Fruit fly (Drosophila melanogaster) whole organism, adult: ENCODE measurements around the gene CG18549.
"Not testable (repeated sequence)": the region's sequence is repeated elsewhere in the genome, so short reads cannot be mapped to it uniquely, and the experiment has no call there.

Experiments
- CG7045 ChIP-seq: fragments of 200-800 bp; sonication (Bioruptor generic); optimal IDR thresholded peaks from 2 replicates; lab custom pipeline; 2017; ENCODE audit warnings: missing biosample characterization, mild to moderate bottlenecking, missing genetic modification characterization
- cic ChIP-seq: fragments of 200-800 bp; sonication (Bioruptor generic); optimal IDR thresholded peaks from 2 replicates; lab custom pipeline; 2017; ENCODE audit warnings: missing biosample characterization, mild to moderate bottlenecking, missing genetic modification characterization, moderate library complexity

DNA sequence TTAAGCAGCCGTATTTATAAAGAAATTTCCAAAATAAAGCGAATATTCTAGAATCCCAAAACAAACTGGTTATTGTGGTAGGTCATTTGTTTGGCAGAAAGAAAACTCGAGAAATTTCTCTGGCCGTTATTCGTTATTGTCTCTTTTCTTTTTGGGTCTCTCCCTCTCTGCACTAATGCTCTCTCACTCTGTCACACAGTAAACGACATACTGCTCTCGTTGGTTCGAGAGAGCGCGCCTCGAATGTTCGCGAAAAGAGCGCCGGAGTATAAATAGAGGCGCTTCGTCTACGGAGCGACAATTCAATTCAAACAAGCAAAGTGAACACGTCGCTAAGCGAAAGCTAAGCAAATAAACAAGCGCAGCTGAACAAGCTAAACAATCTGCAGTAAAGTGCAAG, 56.4 kb downstream of the CG18549 start, which contains the start of gene Hsp70Bb:
- TF ChIP-seq cic (GFP tag; lab: Kevin White, UChicago); CG7045: not testable (repeated sequence)
